Worm (Caenorhabditis elegans) whole organism, L1 larva: ENCODE results near the gene C55A1.4.
A peak's percentile ranks its signal among the peaks of the same experiment; 100 is the strongest.

Experiments
- C34B4.2 ChIP-seq: sonication (generic microtip); optimal IDR thresholded peaks from 2 replicates; lab custom pipeline; 2017; ENCODE audit warnings: mild to moderate bottlenecking, missing genetic modification characterization, missing compliant biosample characterization
- Y116A8C.19 ChIP-seq: sonication (generic microtip); optimal IDR thresholded peaks from 2 replicates; lab custom pipeline; 2016; ENCODE audit warnings: missing compliant biosample characterization, missing genetic modification characterization, borderline replicate concordance
- ama-1 ChIP-seq: fragments of 150-350 bp; optimal IDR thresholded peaks from 2 replicates; lab custom pipeline; 2014
- ceh-63 ChIP-seq: fragments of 200-800 bp; sonication (Bioruptor generic); optimal IDR thresholded peaks from 2 replicates; lab custom pipeline; 2018; ENCODE audit warnings: mild to moderate bottlenecking, missing genetic modification characterization, missing compliant biosample characterization
- ceh-8 ChIP-seq: fragments of 200-800 bp; sonication (Bioruptor generic); optimal IDR thresholded peaks from 2 replicates; lab custom pipeline; 2018; ENCODE audit warnings: mild to moderate bottlenecking, missing genetic modification characterization, moderate library complexity, missing compliant biosample characterization
- ces-1 ChIP-seq: fragments of 150-350 bp; optimal IDR thresholded peaks from 2 replicates; lab custom pipeline; 2014; ENCODE audit warnings: missing biosample characterization, missing genetic modification reagents, missing genetic modification characterization
- efl-1 ChIP-seq, 4 experiments: fragments of 150-350 bp; optimal IDR thresholded peaks in 3 of 4; peaks in 1 of 4; 1 replicate in 1 of 4; 2 replicates in 3 of 4; lab custom pipeline; 2014; ENCODE audit warnings: missing biosample characterization in 2 of 4, missing genetic modification characterization in 2 of 4, missing genetic modification reagents in 2 of 4
- egl-13 ChIP-seq: sonication (generic microtip); optimal IDR thresholded peaks from 2 replicates; lab custom pipeline; 2016; ENCODE audit warnings: missing genotype, missing genetic modification reagents, missing genetic modification characterization, missing compliant biosample characterization
- ets-5 ChIP-seq: fragments of 200-800 bp; sonication (Bioruptor generic); IDR thresholded peaks from 2 replicates; pipeline ENCODE4 v1.3.6; 2022; ENCODE audit warnings: missing genetic modification characterization, missing compliant biosample characterization
- fkh-10 ChIP-seq: sonication (generic microtip); optimal IDR thresholded peaks from 2 replicates; lab custom pipeline; 2017; ENCODE audit warnings: missing biosample characterization, missing genetic modification reagents, missing genetic modification characterization
- fkh-4 ChIP-seq: sonication (generic microtip); optimal IDR thresholded peaks from 2 replicates; lab custom pipeline; 2016; ENCODE audit warnings: missing compliant biosample characterization, missing genetic modification characterization, borderline replicate concordance
- hlh-17 ChIP-seq: fragments of 200-800 bp; sonication (Bioruptor generic); optimal IDR thresholded peaks from 2 replicates; lab custom pipeline; 2018; ENCODE audit warnings: missing genetic modification characterization, mild to moderate bottlenecking, missing compliant biosample characterization, moderate library complexity, borderline replicate concordance
- irx-1 ChIP-seq: sonication (generic microtip); optimal IDR thresholded peaks from 2 replicates; lab custom pipeline; 2016; ENCODE audit warnings: missing genetic modification characterization, missing compliant biosample characterization
- isw-1 ChIP-seq: fragments of 200-800 bp; sonication (Bioruptor generic); IDR thresholded peaks from 2 replicates; pipeline ENCODE4 v1.3.6; 2022; ENCODE audit warnings: missing genetic modification characterization, missing compliant biosample characterization
- jun-1 ChIP-seq: fragments of 150-350 bp; optimal IDR thresholded peaks from 2 replicates; lab custom pipeline; 2014; ENCODE audit warnings: missing biosample characterization, missing genetic modification reagents, missing genetic modification characterization
- lin-13 ChIP-seq: fragments of 150-350 bp; optimal IDR thresholded peaks from 2 replicates; lab custom pipeline; 2014; ENCODE audit warnings: missing biosample characterization, missing genetic modification reagents, missing genetic modification characterization
- lin-15B ChIP-seq: fragments of 150-350 bp; sonication (generic microtip); optimal IDR thresholded peaks from 3 replicates; lab custom pipeline; 2014; ENCODE audit warnings: missing biosample characterization, missing genetic modification characterization
- lin-35 ChIP-seq, 2 experiments: fragments of 150-350 bp; optimal IDR thresholded peaks; 2 replicates each; lab custom pipeline; 2014; ENCODE audit warnings: missing biosample characterization in 2 of 2, missing genetic modification characterization in 2 of 2, missing genetic modification reagents in 2 of 2
- lin-39 ChIP-seq: fragments of 150-350 bp; optimal IDR thresholded peaks from 2 replicates; lab custom pipeline; 2014; ENCODE audit warnings: missing biosample characterization, missing genetic modification reagents, missing genetic modification characterization
- lir-3 ChIP-seq: sonication (generic microtip); optimal IDR thresholded peaks from 2 replicates; lab custom pipeline; 2016; ENCODE audit warnings: mild to moderate bottlenecking, missing genetic modification characterization, moderate library complexity, missing compliant biosample characterization; ENCODE audit not compliant: poor library complexity
- mdl-1 ChIP-seq, 2 experiments: fragments of 150-350 bp; optimal IDR thresholded peaks; 2 replicates each; lab custom pipeline; 2014 to 2017; ENCODE audit warnings: missing biosample characterization in 2 of 2, missing genetic modification characterization in 2 of 2, inconsistent platforms in 1 of 2
- nhr-12 ChIP-seq: sonication (generic microtip); optimal IDR thresholded peaks from 2 replicates; lab custom pipeline; 2017; ENCODE audit warnings: missing biosample characterization, missing genetic modification characterization
- nhr-19 ChIP-seq: fragments of 200-800 bp; sonication (Bioruptor generic); conservative IDR thresholded peaks from 2 replicates; pipeline ENCODE4 v1.3.6; 2022; ENCODE audit warnings: missing genetic modification characterization, missing compliant biosample characterization
- nhr-28 ChIP-seq: fragments of 150-350 bp; optimal IDR thresholded peaks from 2 replicates; lab custom pipeline; 2014; ENCODE audit warnings: missing biosample characterization, missing genetic modification characterization
- nhr-47 ChIP-seq: sonication (generic microtip); optimal IDR thresholded peaks from 2 replicates; lab custom pipeline; 2016; ENCODE audit warnings: mild to moderate bottlenecking, missing genetic modification characterization, moderate library complexity, missing compliant biosample characterization
- nhr-85 ChIP-seq: sonication (generic microtip); peaks from one replicate; lab custom pipeline; 2016; ENCODE audit warnings: missing genetic modification characterization, inconsistent platforms, missing compliant biosample characterization
- nhr-90 ChIP-seq: sonication (generic microtip); optimal IDR thresholded peaks from 2 replicates; lab custom pipeline; 2016; ENCODE audit warnings: mild to moderate bottlenecking, missing genetic modification characterization, missing compliant biosample characterization; ENCODE audit not compliant: poor library complexity
- pax-3 ChIP-seq: fragments of 200-800 bp; sonication (Bioruptor generic); optimal IDR thresholded peaks from 2 replicates; lab custom pipeline; 2018; ENCODE audit warnings: mild to moderate bottlenecking, missing genetic modification characterization, moderate library complexity, missing compliant biosample characterization
- rnt-1 ChIP-seq: sonication (generic microtip); optimal IDR thresholded peaks from 2 replicates; lab custom pipeline; 2016; ENCODE audit warnings: mild to moderate bottlenecking, missing genetic modification characterization, moderate library complexity, missing compliant biosample characterization
- skn-1 ChIP-seq: fragments of 150-350 bp; optimal IDR thresholded peaks from 2 replicates; lab custom pipeline; 2014; ENCODE audit warnings: missing biosample characterization, missing genetic modification characterization
- snu-23 ChIP-seq: sonication (generic microtip); optimal IDR thresholded peaks from 2 replicates; lab custom pipeline; 2016; ENCODE audit warnings: missing genetic modification characterization, missing compliant biosample characterization
- sup-37 ChIP-seq: fragments of 200-800 bp; sonication (Bioruptor generic); optimal IDR thresholded peaks from 2 replicates; lab custom pipeline; 2018; ENCODE audit warnings: mild to moderate bottlenecking, missing genetic modification characterization, missing compliant biosample characterization
- swsn-7 ChIP-seq: sonication (generic microtip); optimal IDR thresholded peaks from 2 replicates; lab custom pipeline; 2016; ENCODE audit warnings: missing genetic modification characterization, missing compliant biosample characterization
- unc-30 ChIP-seq: sonication (generic microtip); optimal IDR thresholded peaks from 2 replicates; lab custom pipeline; 2017; ENCODE audit warnings: missing biosample characterization, missing genetic modification characterization
- xbp-1 ChIP-seq: sonication (generic microtip); optimal IDR thresholded peaks from 2 replicates; lab custom pipeline; 2016; ENCODE audit warnings: missing genetic modification characterization, missing compliant biosample characterization
- zag-1 ChIP-seq: fragments of 150-350 bp; optimal IDR thresholded peaks from 2 replicates; lab custom pipeline; 2014; ENCODE audit warnings: missing biosample characterization, missing genetic modification characterization
- zip-4 ChIP-seq: fragments of 200-800 bp; sonication (Bioruptor generic); optimal IDR thresholded peaks from 2 replicates; lab custom pipeline; 2018; ENCODE audit warnings: mild to moderate bottlenecking, missing genetic modification characterization, moderate library complexity, missing compliant biosample characterization

Gene C55A1.4

DNA sequence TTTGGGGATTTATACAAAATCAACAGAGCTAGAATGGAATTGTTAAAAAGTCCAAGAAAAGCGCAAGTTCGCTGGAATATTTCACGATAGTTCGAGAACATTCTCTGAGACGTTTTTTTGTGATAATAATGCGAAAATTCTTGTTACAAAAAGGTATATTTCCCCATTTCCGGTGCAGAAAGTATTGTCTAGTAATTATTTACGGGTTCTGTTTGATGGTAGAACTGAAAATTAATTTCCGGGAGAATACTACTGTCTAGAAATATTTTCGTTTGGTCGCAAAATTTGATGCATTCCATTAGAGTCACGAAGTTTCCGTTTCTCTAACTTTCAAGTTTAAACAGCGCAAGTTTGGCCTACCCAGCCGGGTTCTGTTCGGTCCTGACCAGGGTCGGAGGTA lies 13.5 kb downstream of the C55A1.4 start, which contains the start of gene str-248:
Gene str-248, minus strand, starts transcription at position 101 of the 400 bp plus-strand sequence.
- no peak for TF ChIP-seq nhr-19 (GFP tag; lab: Robert Waterston, UW)
- TF ChIP-seq ceh-8: no peak
- no peak for TF ChIP-seq nhr-12 (tag; lab: Kevin White, UChicago)
- no peak for TF ChIP-seq xbp-1 (tag; lab: Kevin White, UChicago)
- no peak for TF ChIP-seq lin-15B (tag; lab: Kevin White, UChicago)
- TF ChIP-seq ces-1: no peak
- no peak for TF ChIP-seq egl-13 (tag; lab: Kevin White, UChicago)
- no peak for TF ChIP-seq skn-1
- no peak for TF ChIP-seq ceh-63 (GFP tag; lab: Kevin White, UChicago)
- no peak for TF ChIP-seq rnt-1 (tag; lab: Kevin White, UChicago)
- TF ChIP-seq C34B4.2 (tag; lab: Kevin White, UChicago): no peak
- TF ChIP-seq mdl-1 (tag; optimal IDR thresholded peaks at IDR 0.05; lab: Kevin White, UChicago): no peak
- TF ChIP-seq ets-5 (GFP tag; lab: Robert Waterston, UW): no peak
- TF ChIP-seq, all 84 proteins: peak for 0

DNA sequence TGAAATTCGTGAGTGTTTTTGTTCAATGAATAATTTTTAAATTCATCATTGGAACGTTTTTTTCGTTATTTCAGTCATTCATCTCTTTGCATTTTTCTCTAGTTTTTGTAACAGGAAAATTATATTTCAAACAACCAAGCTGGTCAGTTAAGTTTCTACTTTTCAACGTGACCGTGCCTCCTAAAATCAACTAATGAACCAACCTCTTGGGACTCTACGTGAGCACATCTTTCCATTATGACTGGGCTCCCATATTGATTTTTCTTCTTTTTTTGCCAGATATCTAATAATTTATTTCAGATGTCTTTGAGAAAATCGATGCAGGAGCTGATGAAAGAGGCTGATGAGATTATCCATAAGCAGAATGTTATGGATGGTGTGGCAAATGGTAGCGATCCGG lies 17.5 kb downstream of the C55A1.4 start, which contains the start of gene C55A1.11:
Gene C55A1.11, plus strand, starts transcription at position 301 of the 400 bp plus-strand sequence.
- no peak for TF ChIP-seq nhr-28 (tag; lab: Kevin White, UChicago)
- no peak for TF ChIP-seq efl-1 (optimal IDR thresholded peaks at IDR 0.05; lab: Kevin White, UChicago)
- TF ChIP-seq efl-1 (GFP tag; optimal IDR thresholded peaks at IDR 0.05 in 1 of 2; lab: Kevin White, UChicago): peak in 1 of 2 experiments; percentile 32

DNA sequence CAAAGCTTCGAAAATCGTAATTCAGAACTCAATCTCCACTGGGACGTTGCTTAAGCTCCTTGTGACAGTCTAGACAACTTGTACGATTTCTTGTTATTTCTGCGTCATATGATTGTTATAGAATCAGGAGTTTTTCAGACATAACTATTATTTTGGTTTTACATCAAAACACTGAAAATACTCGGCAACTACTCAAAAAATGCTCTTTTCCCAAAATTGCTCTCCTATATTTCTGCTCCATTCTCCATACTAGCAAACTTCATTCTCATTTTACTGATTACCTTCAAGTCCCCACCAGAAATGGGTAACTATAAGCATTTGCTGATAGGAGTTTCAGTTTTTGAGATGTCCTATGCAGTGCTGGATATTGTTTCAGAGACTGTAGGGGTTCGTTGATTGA lies 21.6 kb downstream of the C55A1.4 start, which contains the start of gene C55A1.1:
Gene C55A1.1, plus strand, starts transcription at position 301 of the 400 bp plus-strand sequence.
- TF ChIP-seq pax-3: no peak
- no peak for TF ChIP-seq ceh-63 (GFP tag; lab: Kevin White, UChicago)
- TF ChIP-seq lin-15B (tag; lab: Kevin White, UChicago): no peak
- TF ChIP-seq mdl-1 (tag; optimal IDR thresholded peaks at IDR 0.05; lab: Kevin White, UChicago): no peak
- TF ChIP-seq nhr-85 (tag; lab: Kevin White, UChicago): no peak
- no peak for TF ChIP-seq Y116A8C.19 (tag; lab: Kevin White, UChicago)
- no peak for TF ChIP-seq lir-3 (tag; lab: Kevin White, UChicago)
- no peak for TF ChIP-seq sup-37
- no peak for TF ChIP-seq snu-23 (GFP tag; lab: Kevin White, UChicago)
- no peak for TF ChIP-seq lin-13 (GFP tag; lab: Kevin White, UChicago)
- TF ChIP-seq ets-5 (GFP tag; lab: Robert Waterston, UW): no peak
- no peak for TF ChIP-seq ama-1 (lab: Kevin White, UChicago)
- no peak for TF ChIP-seq hlh-17 (GFP tag; lab: Kevin White, UChicago)

DNA sequence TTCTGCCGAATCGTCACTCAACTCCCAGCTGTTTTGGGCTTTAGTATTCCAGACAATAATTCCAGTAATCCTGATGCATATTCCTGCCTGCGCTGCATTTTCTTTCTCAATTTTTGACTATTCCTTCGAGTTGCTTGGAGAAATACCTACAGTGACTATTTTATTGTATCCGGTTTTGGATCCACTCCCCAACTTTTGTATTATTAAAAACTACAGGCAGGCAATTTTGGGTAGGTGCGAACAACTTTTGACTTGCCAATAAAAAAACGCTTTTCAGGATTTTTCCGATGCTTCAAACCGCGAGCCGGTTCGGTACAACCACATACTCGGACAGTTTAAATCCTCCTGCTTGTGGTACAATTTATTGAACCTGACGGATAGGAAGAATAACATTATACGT lies 28.6 kb downstream of the C55A1.4 start:
- TF ChIP-seq lin-35 (GFP tag; optimal IDR thresholded peaks at IDR 0.05; lab: Kevin White, UChicago): no peak
- TF ChIP-seq nhr-47: no peak
- no peak for TF ChIP-seq fkh-10 (GFP tag; lab: Kevin White, UChicago)
- no peak for TF ChIP-seq unc-30
- TF ChIP-seq jun-1 (tag; lab: Kevin White, UChicago): no peak
- no peak for TF ChIP-seq nhr-85 (tag; lab: Kevin White, UChicago)
- no peak for TF ChIP-seq isw-1 (GFP tag; lab: Robert Waterston, UW)
- TF ChIP-seq ama-1 (lab: Kevin White, UChicago): no peak
- TF ChIP-seq lin-39 (tag; lab: Kevin White, UChicago): no peak
- no peak for TF ChIP-seq lin-13 (GFP tag; lab: Kevin White, UChicago)
- no peak for TF ChIP-seq zag-1 (tag; lab: Kevin White, UChicago)
- TF ChIP-seq fkh-4: no peak
- no peak for TF ChIP-seq efl-1 (optimal IDR thresholded peaks at IDR 0.05; lab: Kevin White, UChicago)
- TF ChIP-seq efl-1 (GFP tag; optimal IDR thresholded peaks at IDR 0.05 in 1 of 2; lab: Kevin White, UChicago): no peak

DNA sequence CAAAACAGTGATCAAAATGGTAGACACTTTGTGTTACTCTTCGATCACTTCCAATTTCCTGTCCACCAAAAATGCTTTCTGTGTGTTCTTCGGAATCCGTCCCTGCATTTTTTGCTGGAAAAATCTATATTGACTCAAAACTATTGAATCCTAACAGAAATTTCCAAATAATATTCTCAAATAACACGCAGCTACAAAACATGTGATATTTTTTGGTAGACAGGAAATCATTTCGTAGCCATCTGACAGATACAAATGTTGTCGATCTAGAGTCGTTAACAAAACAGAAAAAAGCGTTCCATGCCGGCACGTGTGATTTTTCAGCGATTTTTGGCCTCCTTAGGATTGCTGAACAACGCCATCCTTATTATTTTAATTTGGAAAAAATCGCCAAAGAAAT lies 30.2 kb downstream of the C55A1.4 start, which contains the start of gene str-263:
Gene str-263, plus strand, starts transcription at position 301 of the 400 bp plus-strand sequence.
- TF ChIP-seq swsn-7 (no peak), zip-4 (GFP tag; lab: Kevin White, UChicago) (no peak), egl-13 (tag; lab: Kevin White, UChicago) (no peak), nhr-28 (tag; lab: Kevin White, UChicago) (no peak), lin-15B (tag; lab: Kevin White, UChicago) (no peak), lin-39 (tag; lab: Kevin White, UChicago) (no peak), irx-1 (no peak), nhr-90 (no peak), fkh-4 (no peak)
- TF ChIP-seq, all 84 proteins: peak for 0
